Worm (Caenorhabditis elegans) whole organism, young adult: ENCODE results near the gene srtx-1.

Source experiments
- B0261.1 ChIP-seq: sonication (generic microtip); optimal IDR thresholded peaks from 2 replicates; lab custom pipeline; 2016; ENCODE audit warnings: mild to moderate bottlenecking, missing genetic modification characterization, moderate library complexity, missing compliant biosample characterization
- C06A6.2 ChIP-seq: fragments of 200-800 bp; sonication (Bioruptor generic); conservative IDR thresholded peaks from 2 replicates; pipeline ENCODE4 v1.3.6; 2022; ENCODE audit warnings: missing genetic modification characterization, missing compliant biosample characterization
- D2030.7 ChIP-seq: fragments of 200-800 bp; sonication (Bioruptor generic); IDR thresholded peaks from 2 replicates; pipeline ENCODE4 v1.3.6; 2022; ENCODE audit warnings: missing genetic modification reagents, missing genetic modification characterization, missing compliant biosample characterization
- F55B11.4 ChIP-seq: sonication (generic microtip); optimal IDR thresholded peaks from 2 replicates; lab custom pipeline; 2016; ENCODE audit warnings: missing compliant biosample characterization, missing genetic modification characterization, borderline replicate concordance; ENCODE audit not compliant: insufficient read depth
- die-1 ChIP-seq: sonication (generic microtip); optimal IDR thresholded peaks from 2 replicates; lab custom pipeline; 2016; ENCODE audit warnings: missing genotype, mild to moderate bottlenecking, missing genetic modification characterization, missing compliant biosample characterization
- dpl-1 ChIP-seq: fragments of 150-350 bp; optimal IDR thresholded peaks from 2 replicates; lab custom pipeline; 2014; ENCODE audit warnings: missing biosample characterization, missing genetic modification reagents, missing genetic modification characterization
- egl-44 ChIP-seq: fragments of 200-800 bp; sonication (Bioruptor generic); IDR thresholded peaks from 2 replicates; pipeline ENCODE4 v1.3.6; 2022; ENCODE audit warnings: missing genetic modification reagents, missing genetic modification characterization, missing compliant biosample characterization
- ztf-26 ChIP-seq: sonication (generic microtip); optimal IDR thresholded peaks from 2 replicates; lab custom pipeline; 2017; ENCODE audit warnings: missing genetic modification characterization, missing compliant biosample characterization

DNA sequence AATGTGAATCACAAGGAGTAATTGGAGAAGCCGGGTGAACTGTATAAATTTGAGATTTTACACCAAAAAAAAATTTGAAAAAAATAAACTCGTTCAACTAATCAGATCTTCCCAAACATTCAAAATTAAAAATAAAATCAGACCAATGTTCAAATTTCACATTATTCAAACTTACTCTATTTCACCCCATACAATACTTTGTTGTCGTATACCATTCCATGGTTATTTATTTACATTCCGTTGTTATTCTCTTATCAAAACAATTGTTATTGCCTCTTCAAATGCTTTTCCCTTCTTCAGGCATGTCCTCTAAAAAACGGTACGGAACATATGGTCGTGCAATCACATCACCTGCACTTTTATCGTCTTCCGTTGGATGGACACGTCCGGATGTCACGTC, 3.2 kb downstream of the srtx-1 start, which contains the start of gene unc-82:
- TF ChIP-seq C06A6.2 (GFP tag; lab: Robert Waterston, UW) = no peak
- no peak for TF ChIP-seq ztf-26
- no peak for TF ChIP-seq F55B11.4 (tag; lab: Kevin White, UChicago)
- no peak for TF ChIP-seq B0261.1 (tag; lab: Kevin White, UChicago)
- no peak for TF ChIP-seq egl-44
- no peak for TF ChIP-seq die-1 (tag; lab: Kevin White, UChicago)
- TF ChIP-seq dpl-1 = no peak
- no peak for TF ChIP-seq D2030.7 (GFP tag; lab: Robert Waterston, UW)
